Worm (Caenorhabditis elegans): ENCODE results near the gene srw-130.
"Not testable (repeated sequence)": the region's sequence is repeated elsewhere in the genome, so short reads cannot be mapped to it uniquely, and the experiment has no call there.

srw-130 gene

ce11 chrV:3582086-3582485 is 33.4 kb upstream of the srw-130 start:
- TF ChIP-seq T22C8.4 (GFP tag; IDR thresholded peaks at IDR 0.05) (peak; percentile 45), klf-2 (GFP tag; conservative IDR thresholded peaks at IDR 0.05) (no peak), cog-1 (tag; optimal IDR thresholded peaks at IDR 0.05) (no peak), ztf-29 (GFP tag; IDR thresholded peaks at IDR 0.05) (no peak)

ce11 chrV:3581643-3582042 is 32.9 kb upstream of the srw-130 start:
- TF ChIP-seq cog-1 (tag; optimal IDR thresholded peaks at IDR 0.05), result no peak
- no peak for TF ChIP-seq T22C8.4 (GFP tag; IDR thresholded peaks at IDR 0.05)
- TF ChIP-seq flt-1 (GFP tag; IDR thresholded peaks at IDR 0.05), result no peak
- TF ChIP-seq ref-1 (GFP tag; conservative IDR thresholded peaks at IDR 0.05), result no peak
- TF ChIP-seq ztf-29 (GFP tag; IDR thresholded peaks at IDR 0.05), result no peak
- TF ChIP-seq med-1 (GFP tag; optimal IDR thresholded peaks at IDR 0.05; ENCODE audit: insufficient read depth), result no peak
- TF ChIP-seq klf-2 (GFP tag; conservative IDR thresholded peaks at IDR 0.05), result no peak
- no peak for TF ChIP-seq ztf-23 (GFP tag; IDR thresholded peaks at IDR 0.05)
- TF ChIP-seq tab-1 (GFP tag; IDR thresholded peaks at IDR 0.05), result no peak

ce11 chrV:3581034-3581433 is 32.3 kb upstream of the srw-130 start:
- no peak for TF ChIP-seq klf-2 (GFP tag; conservative IDR thresholded peaks at IDR 0.05)
- no peak for TF ChIP-seq T22C8.4 (GFP tag; IDR thresholded peaks at IDR 0.05)
- no peak for TF ChIP-seq tab-1 (GFP tag; IDR thresholded peaks at IDR 0.05)
- no peak for TF ChIP-seq med-1 (GFP tag; optimal IDR thresholded peaks at IDR 0.05; ENCODE audit: insufficient read depth)
- no peak for TF ChIP-seq flt-1 (GFP tag; IDR thresholded peaks at IDR 0.05)
- TF ChIP-seq ref-1 (GFP tag; conservative IDR thresholded peaks at IDR 0.05), result no peak
- TF ChIP-seq ztf-23 (GFP tag; IDR thresholded peaks at IDR 0.05), result no peak
- no peak for TF ChIP-seq cog-1 (tag; optimal IDR thresholded peaks at IDR 0.05)
- TF ChIP-seq ztf-29 (GFP tag; IDR thresholded peaks at IDR 0.05), result no peak

- TF ChIP-seq flt-1 (GFP tag; IDR thresholded peaks at IDR 0.05) (no peak), T22C8.4 (GFP tag; IDR thresholded peaks at IDR 0.05) (no peak), klf-2 (GFP tag; conservative IDR thresholded peaks at IDR 0.05) (no peak), ref-1 (GFP tag; conservative IDR thresholded peaks at IDR 0.05) (no peak), med-1 (GFP tag; optimal IDR thresholded peaks at IDR 0.05; ENCODE audit: insufficient read depth) (no peak), tab-1 (GFP tag; IDR thresholded peaks at IDR 0.05) (no peak), ztf-29 (GFP tag; IDR thresholded peaks at IDR 0.05) (no peak), cog-1 (tag; optimal IDR thresholded peaks at IDR 0.05) (no peak), ztf-23 (GFP tag; IDR thresholded peaks at IDR 0.05) (no peak)
These were observed 31.7 kb upstream of the srw-130 start for ce11 chrV:3580385-3580784.

ce11 chrV:3579795-3580194 is 31.1 kb upstream of the srw-130 start:
- TF ChIP-seq flt-1 (GFP tag; IDR thresholded peaks at IDR 0.05) (no peak), ref-1 (GFP tag; conservative IDR thresholded peaks at IDR 0.05) (no peak), med-1 (GFP tag; optimal IDR thresholded peaks at IDR 0.05; ENCODE audit: insufficient read depth) (no peak), T22C8.4 (GFP tag; IDR thresholded peaks at IDR 0.05) (no peak), tab-1 (GFP tag; IDR thresholded peaks at IDR 0.05) (no peak), klf-2 (GFP tag; conservative IDR thresholded peaks at IDR 0.05) (no peak), ztf-23 (GFP tag; IDR thresholded peaks at IDR 0.05) (no peak), cog-1 (tag; optimal IDR thresholded peaks at IDR 0.05) (no peak), ztf-29 (GFP tag; IDR thresholded peaks at IDR 0.05) (no peak)

- no peak for TF ChIP-seq ztf-29 (GFP tag; IDR thresholded peaks at IDR 0.05)
- TF ChIP-seq klf-2 (GFP tag; conservative IDR thresholded peaks at IDR 0.05), result no peak
- TF ChIP-seq ztf-23 (GFP tag; IDR thresholded peaks at IDR 0.05), result no peak
- no peak for TF ChIP-seq flt-1 (GFP tag; IDR thresholded peaks at IDR 0.05)
- no peak for TF ChIP-seq med-1 (GFP tag; optimal IDR thresholded peaks at IDR 0.05; ENCODE audit: insufficient read depth)
- no peak for TF ChIP-seq cog-1 (tag; optimal IDR thresholded peaks at IDR 0.05)
- TF ChIP-seq T22C8.4 (GFP tag; IDR thresholded peaks at IDR 0.05), result no peak
- TF ChIP-seq tab-1 (GFP tag; IDR thresholded peaks at IDR 0.05), result no peak
- no peak for TF ChIP-seq ref-1 (GFP tag; conservative IDR thresholded peaks at IDR 0.05)
These were observed 30.6 kb upstream of the srw-130 start for ce11 chrV:3579248-3579647.

- TF ChIP-seq ztf-29 (GFP tag; IDR thresholded peaks at IDR 0.05) (no peak), klf-2 (GFP tag; conservative IDR thresholded peaks at IDR 0.05) (no peak), cog-1 (tag; optimal IDR thresholded peaks at IDR 0.05) (no peak), med-1 (GFP tag; optimal IDR thresholded peaks at IDR 0.05; ENCODE audit: insufficient read depth) (no peak), flt-1 (GFP tag; IDR thresholded peaks at IDR 0.05) (no peak), tab-1 (GFP tag; IDR thresholded peaks at IDR 0.05) (no peak), ztf-23 (GFP tag; IDR thresholded peaks at IDR 0.05) (no peak)
These were observed 30.1 kb upstream of the srw-130 start, which contains the start of gene pygl-1 for ce11 chrV:3578813-3579212. Gene pygl-1 (plus strand): TSS chrV:3579023.

- TF ChIP-seq cog-1 (tag; optimal IDR thresholded peaks at IDR 0.05), result no peak
- TF ChIP-seq ref-1 (GFP tag; conservative IDR thresholded peaks at IDR 0.05), result no peak
- TF ChIP-seq med-1 (GFP tag; optimal IDR thresholded peaks at IDR 0.05; ENCODE audit: insufficient read depth), result no peak
These were observed 27.1 kb upstream of the srw-130 start, which contains the start of gene grl-27 for ce11 chrV:3575759-3576158. Gene grl-27 (minus strand): TSS chrV:3575859.

- not testable (repeated sequence) for TF ChIP-seq ref-1 (GFP tag; conservative IDR thresholded peaks at IDR 0.05); ztf-23 (GFP tag; IDR thresholded peaks at IDR 0.05); cog-1 (tag; optimal IDR thresholded peaks at IDR 0.05)
These were observed 23.7 kb upstream of the srw-130 start, which contains the start of gene F40C5.1 for ce11 chrV:3572408-3572807. Gene F40C5.1 (plus strand): TSS chrV:3572708.

- TF ChIP-seq flt-1 (GFP tag; IDR thresholded peaks at IDR 0.05); ztf-29 (GFP tag; IDR thresholded peaks at IDR 0.05); cog-1 (tag; optimal IDR thresholded peaks at IDR 0.05): not testable (repeated sequence)
These were observed 22.0 kb upstream of the srw-130 start, which contains the start of gene F40C5.2 for ce11 chrV:3570695-3571094. Gene F40C5.2 (plus strand): TSS chrV:3570995.

- not testable (repeated sequence) for TF ChIP-seq ztf-23 (GFP tag; IDR thresholded peaks at IDR 0.05); klf-2 (GFP tag; conservative IDR thresholded peaks at IDR 0.05); tab-1 (GFP tag; IDR thresholded peaks at IDR 0.05)
These were observed 15.6 kb upstream of the srw-130 start, which contains the start of gene T24A6.17 for ce11 chrV:3564335-3564734. Gene T24A6.17 (minus strand): TSS chrV:3564435.

Data from whole organism, midembryonic.